Worm (Caenorhabditis elegans) whole organism, L4/young adult: Measurements from ENCODE around the gene pepm-1.

Experiments
- W03F9.2 ChIP-seq: fragments of 150-350 bp; optimal IDR thresholded peaks from 2 replicates; lab custom pipeline; 2014; ENCODE audit warnings: missing biosample characterization, missing genetic modification characterization
- dao-5 ChIP-seq: sonication (generic microtip); optimal IDR thresholded peaks from 2 replicates; lab custom pipeline; 2016; ENCODE audit warnings: missing genotype, missing genetic modification characterization, moderate library complexity, missing compliant biosample characterization
- him-1 ChIP-seq: sonication (generic microtip); optimal IDR thresholded peaks from 2 replicates; lab custom pipeline; 2016; ENCODE audit warnings: missing genotype, missing genetic modification reagents, missing genetic modification characterization, missing compliant biosample characterization

ce11 chrV:14378052-14378451 lies 49.1 kb downstream of the pepm-1 start:
- TF ChIP-seq him-1 (tag; lab: Kevin White, UChicago): no peak
- no peak for TF ChIP-seq W03F9.2 (tag; lab: Kevin White, UChicago)
- TF ChIP-seq dao-5 (tag; lab: Kevin White, UChicago): no peak
